Fruit fly (Drosophila melanogaster): ENCODE measurements around the gene CG17193.

CG17193 gene

DNA sequence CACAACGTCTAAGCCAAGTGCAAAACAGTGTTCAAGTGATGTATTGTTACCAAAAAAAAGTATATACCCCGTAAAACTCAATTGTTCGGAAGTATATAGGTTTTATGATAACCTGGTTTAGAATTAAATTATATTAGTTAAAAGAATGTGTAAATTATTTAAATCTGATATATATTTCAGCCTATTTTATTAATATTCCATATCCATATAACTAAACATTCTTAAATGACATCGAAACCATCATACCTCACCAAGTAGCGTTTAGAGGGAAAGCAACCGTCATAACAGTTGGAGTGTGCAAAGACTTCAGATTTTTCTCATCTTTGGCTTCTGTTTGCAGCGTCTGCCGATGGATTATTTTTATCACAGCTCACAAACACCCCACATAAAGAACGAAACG is 56.4 kb downstream of the CG17193 start (continued):
- TF ChIP-seq CG1024 (GFP tag; IDR thresholded peaks at IDR 0.05), result peak; percentile 55; the same call in 1 of the 2 replicates
- peak; percentile 71 for TF ChIP-seq trem (tag; optimal IDR thresholded peaks at IDR 0.05)
- no peak for TF ChIP-seq pzg (GFP tag; optimal IDR thresholded peaks at IDR 0.05)
- TF ChIP-seq CG5953 (GFP tag; IDR thresholded peaks at IDR 0.05), result peak; percentile 83
- no peak for TF ChIP-seq CG9876 (GFP tag; optimal IDR thresholded peaks at IDR 0.05)
- peak; percentile 62 for TF ChIP-seq CG10959 (GFP tag; IDR thresholded peaks at IDR 0.05)
- TF ChIP-seq Ravus (GFP tag; IDR thresholded peaks at IDR 0.05), result peak; percentile 27; the same call in 1 of the 2 replicates
- no peak for TF ChIP-seq gfzf (GFP tag; optimal IDR thresholded peaks at IDR 0.05)
- no peak for TF ChIP-seq pita (GFP tag; optimal IDR thresholded peaks at IDR 0.05)
- peak; percentile 57 for TF ChIP-seq fd102C (GFP tag; optimal IDR thresholded peaks at IDR 0.05)
- TF ChIP-seq Xbp1 (GFP tag; optimal IDR thresholded peaks at IDR 0.05), result peak; percentile 74
- TF ChIP-seq CG9727 (GFP tag; optimal IDR thresholded peaks at IDR 0.05), result peak; percentile 83
- TF ChIP-seq CG7839 (tag; optimal IDR thresholded peaks at IDR 0.05), result peak; percentile 89
- peak; percentile 61 for TF ChIP-seq CG12942 (GFP tag; optimal IDR thresholded peaks at IDR 0.05)
- TF ChIP-seq Lim3 (GFP tag; IDR thresholded peaks at IDR 0.05), result peak; percentile 50; the same call in 1 of the 2 replicates
- TF ChIP-seq ATbp (GFP tag; optimal IDR thresholded peaks at IDR 0.05), result peak; percentile 71
- no peak for TF ChIP-seq CG13287 (GFP tag; IDR thresholded peaks at IDR 0.05; ENCODE audit: partially characterized antibody)
- TF ChIP-seq Mes4 (GFP tag; optimal IDR thresholded peaks at IDR 0.05), result no peak
- peak; percentile 84 for TF ChIP-seq D19A (tag; optimal IDR thresholded peaks at IDR 0.05)
- no peak for TF ChIP-seq CG4854 (GFP tag; optimal IDR thresholded peaks at IDR 0.05)
- TF ChIP-seq zfh1 (GFP tag; IDR thresholded peaks at IDR 0.05), result peak; percentile 89
- no peak for TF ChIP-seq CG8089 (GFP tag; optimal IDR thresholded peaks at IDR 0.05)
- peak; percentile 20 for TF ChIP-seq fd64A (GFP tag; optimal IDR thresholded peaks at IDR 0.05)
- TF ChIP-seq bab2 (GFP tag; optimal IDR thresholded peaks at IDR 0.05), result no peak
- TF ChIP-seq CG34224 (GFP tag; IDR thresholded peaks at IDR 0.05; ENCODE audit: partially characterized antibody), result no peak
- no peak for TF ChIP-seq CG12236 (GFP tag; optimal IDR thresholded peaks at IDR 0.05)
- TF ChIP-seq B-H2 (GFP tag; optimal IDR thresholded peaks at IDR 0.05), result peak; percentile 52
- TF ChIP-seq Lpt (GFP tag; optimal IDR thresholded peaks at IDR 0.05), result no peak
- TF ChIP-seq CG2712 (tag; optimal IDR thresholded peaks at IDR 0.05), result peak; percentile 93
- TF ChIP-seq CG11093 (GFP tag; IDR thresholded peaks at IDR 0.05), result peak; percentile 77
- TF ChIP-seq CG10654 (GFP tag; optimal IDR thresholded peaks at IDR 0.05), result peak; percentile 58
- TF ChIP-seq az2 (GFP tag; optimal IDR thresholded peaks at IDR 0.05), result peak; percentile 77
- peak; percentile 85 for TF ChIP-seq oc (tag; optimal IDR thresholded peaks at IDR 0.05)
- TF ChIP-seq tx (GFP tag; optimal IDR thresholded peaks at IDR 0.05), result no peak
- TF ChIP-seq CG11456 (GFP tag; IDR thresholded peaks at IDR 0.05), result peak; percentile 55; the same call in 1 of the 3 replicates
- no peak for TF ChIP-seq amos (GFP tag; IDR thresholded peaks at IDR 0.05; ENCODE audit: partially characterized antibody)
- TF ChIP-seq CG10366 (GFP tag; IDR thresholded peaks at IDR 0.05), result peak; percentile 65
- no peak for TF ChIP-seq kni (GFP tag; optimal IDR thresholded peaks at IDR 0.05)
- TF ChIP-seq CG8924 (tag; optimal IDR thresholded peaks at IDR 0.05), result peak; percentile 90
- peak; percentile 63 for TF ChIP-seq CG18764 (GFP tag; optimal IDR thresholded peaks at IDR 0.05)
- TF ChIP-seq maf-S (GFP tag; optimal IDR thresholded peaks at IDR 0.05), result no peak
- no peak for TF ChIP-seq CG11560 (tag; IDR thresholded peaks at IDR 0.05)
- peak; percentile 82 for TF ChIP-seq Hmr (GFP tag; optimal IDR thresholded peaks at IDR 0.05)
- peak; percentile 67 for TF ChIP-seq NfI (GFP tag; optimal IDR thresholded peaks at IDR 0.05)
- TF ChIP-seq nerfin-2 (GFP tag; IDR thresholded peaks at IDR 0.05; ENCODE audit: partially characterized antibody), result no peak
- TF ChIP-seq Hr51 (GFP tag; optimal IDR thresholded peaks at IDR 0.05), result peak; percentile 26 to 88
- TF ChIP-seq gcm (GFP tag; optimal IDR thresholded peaks at IDR 0.05), result peak; percentile 84
- peak; percentile 89 for TF ChIP-seq CG15696 (tag; optimal IDR thresholded peaks at IDR 0.05)
- peak; percentile 67; the same call in 1 of the 2 replicates for TF ChIP-seq gt (GFP tag; IDR thresholded peaks at IDR 0.05)
- no peak for TF ChIP-seq Scr (GFP tag; IDR thresholded peaks at IDR 0.05; ENCODE audit: partially characterized antibody)

Measured in whole organism, embryonic.